Worm (Caenorhabditis elegans): ENCODE results near the gene mec-3.

DNA sequence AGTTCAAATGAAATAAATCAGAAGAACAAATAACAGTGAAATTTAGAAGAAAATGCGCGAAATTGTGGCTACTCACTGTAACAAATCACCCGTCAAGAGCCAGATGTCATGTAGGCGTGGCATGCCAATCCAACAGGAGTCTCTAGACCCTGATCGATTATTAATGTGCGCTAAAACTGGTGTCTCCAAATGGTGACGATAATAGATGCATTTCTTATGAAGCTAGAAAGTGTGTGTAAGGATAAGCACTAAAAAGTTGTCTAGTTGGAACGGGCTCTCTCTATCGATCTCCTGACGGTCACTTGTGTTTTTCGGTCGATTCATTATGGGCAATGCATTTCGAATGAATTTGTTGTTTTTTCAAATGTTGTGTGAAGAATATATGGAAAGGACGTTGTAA lies at the start of gene mec-3:
- TF ChIP-seq unc-120 (tag; optimal IDR thresholded peaks at IDR 0.05; ENCODE audit: poor library complexity, severe bottlenecking): no peak
- no peak for TF ChIP-seq nhr-237 (tag; optimal IDR thresholded peaks at IDR 0.05)
- TF ChIP-seq mep-1 (tag; optimal IDR thresholded peaks at IDR 0.05): no peak
- TF ChIP-seq nhr-12 (tag; optimal IDR thresholded peaks at IDR 0.05): no peak

Measured in whole organism, mixed stage, embryonic.